Worm (Caenorhabditis elegans) whole organism, L2 larva: Measurements from ENCODE around the gene cyp-35A2.
"Not testable (repeated sequence)": the region's sequence is repeated elsewhere in the genome, so short reads cannot be mapped to it uniquely, and the experiment has no call there.

ENCODE experiments used
- C34F6.9 ChIP-seq: fragments of 150-350 bp; optimal IDR thresholded peaks from 2 replicates; lab custom pipeline; 2014; ENCODE audit warnings: missing biosample characterization, missing genetic modification characterization
- R02D3.7 ChIP-seq: fragments of 150-350 bp; optimal IDR thresholded peaks from 2 replicates; lab custom pipeline; 2014; ENCODE audit warnings: missing biosample characterization, missing genetic modification characterization
- Y55F3AM.14 ChIP-seq: fragments of 200-800 bp; sonication (Bioruptor generic); optimal IDR thresholded peaks from 2 replicates; lab custom pipeline; 2018; ENCODE audit warnings: mild to moderate bottlenecking, missing genetic modification characterization, missing compliant biosample characterization
- aly-2 ChIP-seq: fragments of 150-350 bp; optimal IDR thresholded peaks from 2 replicates; lab custom pipeline; 2014; ENCODE audit warnings: missing biosample characterization, missing genetic modification characterization
- ama-1 ChIP-seq: fragments of 150-350 bp; optimal IDR thresholded peaks from 2 replicates; lab custom pipeline; 2018; ENCODE audit warnings: inconsistent platforms
- ceh-16 ChIP-seq: fragments of 150-350 bp; optimal IDR thresholded peaks from 2 replicates; lab custom pipeline; 2014; ENCODE audit warnings: missing biosample characterization, missing genetic modification characterization
- ceh-82 ChIP-seq: fragments of 150-350 bp; optimal IDR thresholded peaks from 2 replicates; lab custom pipeline; 2014; ENCODE audit warnings: missing biosample characterization, missing genetic modification characterization
- dmd-4 ChIP-seq: sonication (generic microtip); optimal IDR thresholded peaks from 2 replicates; lab custom pipeline; 2017; ENCODE audit warnings: missing biosample characterization, missing genetic modification characterization
- egl-27 ChIP-seq: sonication (generic microtip); optimal IDR thresholded peaks from 3 replicates; lab custom pipeline; 2017; ENCODE audit warnings: missing biosample characterization, missing genetic modification reagents, missing genetic modification characterization
- elt-1 ChIP-seq: fragments of 150-350 bp; optimal IDR thresholded peaks from 2 replicates; lab custom pipeline; 2014; ENCODE audit warnings: missing biosample characterization, missing genetic modification characterization
- fos-1 ChIP-seq: fragments of 150-350 bp; optimal IDR thresholded peaks from 2 replicates; lab custom pipeline; 2014; ENCODE audit warnings: missing biosample characterization, missing genetic modification characterization
- gmeb-1 ChIP-seq: fragments of 150-350 bp; optimal IDR thresholded peaks from 2 replicates; lab custom pipeline; 2014; ENCODE audit warnings: missing biosample characterization, missing genetic modification characterization
- lin-11 ChIP-seq: fragments of 150-350 bp; sonication (generic microtip); optimal IDR thresholded peaks from 2 replicates; lab custom pipeline; 2014; ENCODE audit warnings: missing biosample characterization, missing genetic modification characterization, inconsistent platforms, mixed read lengths
- lin-39 ChIP-seq: fragments of 150-350 bp; optimal IDR thresholded peaks from 2 replicates; lab custom pipeline; 2014; ENCODE audit warnings: missing biosample characterization, missing genetic modification reagents, missing genetic modification characterization
- lsy-2 ChIP-seq, 2 experiments: fragments of 150-350 bp in 1 of 2; sonication (generic microtip) in 1 of 2; optimal IDR thresholded peaks; 2 replicates each; lab custom pipeline; 2014 to 2017; ENCODE audit warnings: missing biosample characterization in 2 of 2, missing genetic modification characterization in 2 of 2
- mab-5 ChIP-seq: fragments of 150-350 bp; optimal IDR thresholded peaks from 2 replicates; lab custom pipeline; 2014; ENCODE audit warnings: missing biosample characterization, missing genetic modification characterization
- mdl-1 ChIP-seq, 2 experiments: fragments of 150-350 bp in 1 of 2; sonication (generic microtip) in 1 of 2; optimal IDR thresholded peaks; 2 replicates each; lab custom pipeline; 2017; ENCODE audit warnings: missing biosample characterization in 2 of 2, missing genetic modification characterization in 2 of 2
- nhr-10 ChIP-seq: sonication (generic microtip); optimal IDR thresholded peaks from 2 replicates; lab custom pipeline; 2017; ENCODE audit warnings: missing biosample characterization, missing genetic modification characterization
- nhr-11 ChIP-seq: fragments of 150-350 bp; optimal IDR thresholded peaks from 2 replicates; lab custom pipeline; 2014; ENCODE audit warnings: missing biosample characterization, missing genetic modification characterization
- nhr-12 ChIP-seq: fragments of 150-350 bp; optimal IDR thresholded peaks from 2 replicates; lab custom pipeline; 2014; ENCODE audit warnings: missing biosample characterization, missing genetic modification characterization
- nhr-21 ChIP-seq: fragments of 150-350 bp; optimal IDR thresholded peaks from 2 replicates; lab custom pipeline; 2014; ENCODE audit warnings: missing biosample characterization, missing genetic modification characterization
- nhr-23 ChIP-seq: fragments of 150-350 bp; optimal IDR thresholded peaks from 2 replicates; lab custom pipeline; 2014; ENCODE audit warnings: missing biosample characterization, missing genetic modification reagents, missing genetic modification characterization
- nhr-25 ChIP-seq: fragments of 150-350 bp; sonication (generic microtip); optimal IDR thresholded peaks from 3 replicates; lab custom pipeline; 2014; ENCODE audit warnings: missing biosample characterization, missing genetic modification characterization
- nhr-6 ChIP-seq: fragments of 150-350 bp; optimal IDR thresholded peaks from 2 replicates; lab custom pipeline; 2014; ENCODE audit warnings: missing biosample characterization, missing genetic modification characterization
- sem-4 ChIP-seq: fragments of 150-350 bp; optimal IDR thresholded peaks from 2 replicates; lab custom pipeline; 2014; ENCODE audit warnings: missing biosample characterization, missing genetic modification reagents, missing genetic modification characterization
- skn-1 ChIP-seq: sonication (generic microtip); optimal IDR thresholded peaks from 2 replicates; lab custom pipeline; 2017; ENCODE audit warnings: missing biosample characterization, missing genetic modification characterization
- sma-3 ChIP-seq: sonication (generic microtip); optimal IDR thresholded peaks from 2 replicates; lab custom pipeline; 2016; ENCODE audit warnings: missing genetic modification reagents, missing genetic modification characterization, missing compliant biosample characterization
- sma-9 ChIP-seq, 2 experiments: fragments of 150-350 bp in 1 of 2; sonication (generic microtip) in 1 of 2; optimal IDR thresholded peaks; 2 replicates each; lab custom pipeline; 2014 to 2016; ENCODE audit warnings: missing genetic modification characterization in 2 of 2, mild to moderate bottlenecking in 1 of 2, missing biosample characterization in 1 of 2, missing compliant biosample characterization in 1 of 2, missing genetic modification reagents in 1 of 2, moderate library complexity in 1 of 2
- snpc-4 ChIP-seq: fragments of 150-350 bp; optimal IDR thresholded peaks from 2 replicates; lab custom pipeline; 2014; ENCODE audit warnings: missing biosample characterization, missing genetic modification characterization
- unc-39 ChIP-seq: fragments of 150-350 bp; optimal IDR thresholded peaks from 2 replicates; lab custom pipeline; 2014; ENCODE audit warnings: missing biosample characterization, missing genetic modification characterization
- unc-55 ChIP-seq: fragments of 150-350 bp; sonication (generic microtip); optimal IDR thresholded peaks from 3 replicates; lab custom pipeline; 2014; ENCODE audit warnings: missing biosample characterization, missing genetic modification reagents, missing genetic modification characterization
- unc-62 ChIP-seq: fragments of 150-350 bp; optimal IDR thresholded peaks from 2 replicates; lab custom pipeline; 2014; ENCODE audit warnings: missing biosample characterization, missing genetic modification reagents, missing genetic modification characterization
- zag-1 ChIP-seq: fragments of 150-350 bp; optimal IDR thresholded peaks from 2 replicates; lab custom pipeline; 2014; ENCODE audit warnings: missing biosample characterization, missing genetic modification characterization
- ztf-11 ChIP-seq: sonication (generic microtip); optimal IDR thresholded peaks from 2 replicates; lab custom pipeline; 2017; ENCODE audit warnings: missing biosample characterization, missing genetic modification characterization
- ztf-4 ChIP-seq: fragments of 150-350 bp; optimal IDR thresholded peaks from 2 replicates; lab custom pipeline; 2014; ENCODE audit warnings: missing biosample characterization, missing genetic modification characterization

The cyp-35A2 gene

DNA sequence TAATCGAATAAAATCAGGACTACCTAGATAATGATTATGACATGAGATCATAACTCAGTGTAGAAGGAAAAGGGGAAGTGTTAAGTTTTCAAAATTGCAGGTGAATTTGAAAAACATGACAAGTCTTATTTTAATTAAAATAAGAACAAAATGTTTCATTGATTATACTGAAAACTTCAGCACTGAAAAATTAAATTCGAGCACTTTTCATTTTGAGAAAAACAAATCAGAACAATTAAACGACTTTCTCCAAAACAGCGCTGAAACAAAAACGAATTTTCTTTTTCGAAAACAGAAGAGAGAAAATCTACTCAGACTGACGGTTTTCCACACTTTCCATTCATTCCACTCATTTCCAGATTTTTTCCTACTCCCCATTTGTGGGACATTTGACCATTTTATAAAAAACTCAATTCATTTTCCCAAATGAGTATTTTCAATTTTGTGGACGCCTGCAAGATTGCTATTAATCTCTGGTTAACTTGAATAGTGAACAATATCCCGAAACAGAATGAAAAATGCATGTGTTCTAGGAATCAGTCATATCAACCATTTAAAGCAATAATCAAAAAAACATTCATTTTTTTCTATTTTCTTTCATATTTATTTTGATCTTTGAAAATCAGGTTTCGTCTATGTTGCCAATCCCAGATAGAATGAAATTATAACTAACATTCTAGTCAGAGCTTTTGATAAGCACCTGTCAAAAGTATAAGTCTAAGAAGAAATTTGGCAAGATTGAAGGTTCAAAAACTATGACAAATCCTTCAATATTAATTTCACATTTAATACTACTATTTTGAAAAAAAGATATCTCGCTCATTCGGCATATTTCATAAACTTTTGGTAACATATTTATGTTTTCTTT is 11.6 kb downstream of the cyp-35A2 start, which contains the start of the genes srh-231 and srh-275:
Gene srh-231, minus strand, starts transcription at position 51 of the 868 bp plus-strand sequence.
Gene srh-275, plus strand, starts transcription at position 818 of the 868 bp plus-strand sequence.
- TF ChIP-seq snpc-4 (tag; lab: Kevin White, UChicago) (no peak), mab-5 (no peak), nhr-21 (no peak), fos-1 (tag; lab: Kevin White, UChicago) (no peak), mdl-1 (tag; optimal IDR thresholded peaks at IDR 0.05; lab: Kevin White, UChicago) (no peak), nhr-6 (tag; lab: Kevin White, UChicago) (no peak), nhr-23 (no peak), C34F6.9 (tag; lab: Kevin White, UChicago) (no peak), gmeb-1 (tag; lab: Kevin White, UChicago) (no peak), R02D3.7 (tag; lab: Kevin White, UChicago) (no peak), ama-1 (lab: Kevin White, UChicago) (no peak), lsy-2 (tag; optimal IDR thresholded peaks at IDR 0.05; lab: Kevin White, UChicago) (no peak), nhr-11 (tag; lab: Kevin White, UChicago) (no peak), nhr-12 (tag; lab: Kevin White, UChicago) (no peak), sma-3 (no peak), lin-11 (no peak), ztf-4 (tag; lab: Kevin White, UChicago) (no peak), unc-62 (GFP tag; lab: Kevin White, UChicago) (no peak), sem-4 (no peak)

DNA sequence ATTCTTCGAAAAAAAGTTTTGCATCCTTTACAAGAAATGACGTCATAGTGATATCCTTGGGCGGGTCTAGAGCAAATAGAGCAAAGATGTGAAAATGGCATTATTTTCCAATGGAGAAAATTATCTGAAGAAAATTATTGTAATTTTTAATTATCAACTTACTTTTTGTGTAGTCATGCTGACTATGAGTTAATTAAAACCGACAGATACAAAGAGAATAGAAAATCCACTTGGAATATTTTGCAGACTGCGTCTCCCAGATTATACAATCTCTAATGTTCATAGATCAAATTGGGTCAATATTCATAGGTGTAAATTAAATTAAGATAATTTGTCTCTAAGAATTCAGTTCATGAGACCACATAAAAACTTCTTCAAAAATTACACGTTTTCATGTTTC is 14.4 kb downstream of the cyp-35A2 start, which contains the start of gene nhr-149:
Gene nhr-149, minus strand, starts transcription at position 101 of the 400 bp plus-strand sequence.
- no peak for TF ChIP-seq nhr-12 (tag; lab: Kevin White, UChicago)
- TF ChIP-seq Y55F3AM.14 (GFP tag; lab: Kevin White, UChicago) = no peak
- TF ChIP-seq ceh-16 = no peak
- TF ChIP-seq skn-1 (tag; lab: Kevin White, UChicago) = no peak
- no peak for TF ChIP-seq ztf-4 (tag; lab: Kevin White, UChicago)
- TF ChIP-seq nhr-6 (tag; lab: Kevin White, UChicago) = no peak
- no peak for TF ChIP-seq egl-27 (tag; lab: Kevin White, UChicago)
- TF ChIP-seq sma-9 (GFP tag; optimal IDR thresholded peaks at IDR 0.05; lab: Kevin White, UChicago) = no peak
- no peak for TF ChIP-seq sma-9 (tag; optimal IDR thresholded peaks at IDR 0.05; lab: Kevin White, UChicago)
- TF ChIP-seq nhr-11 (tag; lab: Kevin White, UChicago) = no peak
- TF ChIP-seq ztf-11 (tag; lab: Kevin White, UChicago) = no peak
- TF ChIP-seq R02D3.7 (tag; lab: Kevin White, UChicago) = no peak
- TF ChIP-seq zag-1 (tag; lab: Kevin White, UChicago) = no peak
- TF ChIP-seq mdl-1 (tag; optimal IDR thresholded peaks at IDR 0.05; lab: Kevin White, UChicago) = no peak
- TF ChIP-seq sem-4 = no peak
- TF ChIP-seq lin-11 = no peak
- no peak for TF ChIP-seq elt-1 (tag; lab: Kevin White, UChicago)
- no peak for TF ChIP-seq nhr-25
- TF ChIP-seq lin-39 (tag; lab: Kevin White, UChicago) = no peak

DNA sequence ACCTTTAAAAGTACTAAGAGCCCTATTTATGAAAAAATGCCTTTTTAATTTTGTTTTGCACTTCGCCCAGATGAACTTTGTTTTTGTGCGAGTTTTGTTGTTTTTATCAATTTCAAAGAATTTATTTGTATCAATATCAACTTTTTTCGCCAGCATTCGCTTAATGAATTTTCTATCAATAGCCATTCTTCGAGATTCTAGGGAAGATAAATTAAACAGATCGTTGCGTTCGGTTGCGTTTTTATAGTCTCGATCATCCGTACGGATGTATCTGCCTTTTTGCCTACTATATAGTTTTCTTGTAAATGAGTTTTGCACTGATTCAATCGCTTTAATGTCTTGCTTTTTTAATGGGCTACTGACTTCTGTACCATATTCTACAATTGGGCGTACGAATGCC is 18.5 kb downstream of the cyp-35A2 start, which contains the start of gene nhr-147:
Gene nhr-147, plus strand, starts transcription at position 301 of the 400 bp plus-strand sequence.
- not testable (repeated sequence) for TF ChIP-seq unc-55 (GFP tag; lab: Kevin White, UChicago); sma-9 (GFP tag; optimal IDR thresholded peaks at IDR 0.05; lab: Kevin White, UChicago); sma-9 (tag; optimal IDR thresholded peaks at IDR 0.05; lab: Kevin White, UChicago); ama-1 (lab: Kevin White, UChicago)

DNA sequence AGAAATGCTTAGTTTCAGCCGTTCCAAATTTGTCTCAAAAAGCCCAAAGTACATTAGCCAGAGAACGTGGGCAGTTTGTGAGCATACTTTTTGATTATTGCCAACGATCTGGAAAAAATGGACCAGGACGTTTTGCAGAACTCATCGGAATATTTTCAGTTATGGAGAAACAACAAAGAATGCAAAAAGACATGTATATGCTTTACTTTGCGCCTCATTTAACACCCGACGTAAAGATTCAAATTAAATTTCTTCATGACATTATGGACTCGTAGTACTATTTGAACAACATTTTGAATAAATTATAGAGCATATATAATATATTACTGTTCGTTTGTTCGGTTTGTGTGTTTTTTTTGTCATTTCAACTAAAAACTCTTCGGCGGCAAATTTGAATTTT is 20.5 kb downstream of the cyp-35A2 start, which contains the start of gene srh-244:
Gene srh-244, plus strand, starts transcription at position 301 of the 400 bp plus-strand sequence.
- TF ChIP-seq fos-1 (tag; lab: Kevin White, UChicago) (no peak), nhr-21 (no peak), C34F6.9 (tag; lab: Kevin White, UChicago) (no peak), ceh-82 (tag; lab: Kevin White, UChicago) (no peak), nhr-6 (tag; lab: Kevin White, UChicago) (no peak), dmd-4 (tag; lab: Kevin White, UChicago) (no peak), R02D3.7 (tag; lab: Kevin White, UChicago) (no peak), lin-11 (no peak), nhr-12 (tag; lab: Kevin White, UChicago) (no peak), nhr-10 (tag; lab: Kevin White, UChicago) (no peak), unc-62 (GFP tag; lab: Kevin White, UChicago) (no peak), skn-1 (tag; lab: Kevin White, UChicago) (no peak), nhr-23 (no peak), unc-39 (tag; lab: Kevin White, UChicago) (no peak), lsy-2 (tag; optimal IDR thresholded peaks at IDR 0.05; lab: Kevin White, UChicago) (no peak), aly-2 (no peak)
